Fruit fly (Drosophila melanogaster): Measurements from ENCODE around the gene Thor.

DNA sequence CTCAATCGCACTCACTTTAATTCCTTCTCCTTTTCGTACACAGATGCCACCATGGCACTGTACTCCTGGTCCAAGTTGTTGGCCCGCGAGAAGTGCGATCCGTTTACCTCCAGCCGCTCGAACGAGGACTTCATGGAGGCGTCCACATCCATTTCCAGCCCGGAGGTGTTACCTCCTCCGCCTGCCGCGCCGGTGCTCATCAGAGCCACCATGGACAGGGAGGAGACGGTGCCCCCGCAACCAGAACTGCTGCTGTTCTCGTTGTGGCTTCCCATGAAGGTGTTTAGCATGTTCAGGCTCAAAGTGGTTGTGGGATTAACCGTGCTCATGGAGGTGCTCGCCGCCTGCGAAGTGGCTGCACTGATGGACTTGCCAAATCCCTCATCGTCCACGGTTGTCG, 17.2 kb downstream of the Thor start:
- TF ChIP-seq CG14655 (GFP tag; optimal IDR thresholded peaks at IDR 0.05) (no peak), CG17806 (tag; optimal IDR thresholded peaks at IDR 0.05) (no peak), D1 (tag; optimal IDR thresholded peaks at IDR 0.05) (no peak), Pif1B (GFP tag; optimal IDR thresholded peaks at IDR 0.05) (no peak)
